Fruit fly (Drosophila melanogaster) whole organism, embryonic: ENCODE measurements around the gene CG9733.

Experiments used
- Adf1 ChIP-seq: fragments of 200-800 bp; sonication (Bioruptor generic); IDR thresholded peaks from 2 replicates; pipeline ENCODE4 v1.3.6; 2022; ENCODE audit warnings: missing biosample characterization, missing genetic modification characterization
- Aef1 ChIP-seq: fragments of 200-800 bp; sonication (Bioruptor generic); IDR thresholded peaks from 3 replicates; pipeline ENCODE4 v1.3.6; 2022; ENCODE audit warnings: missing biosample characterization, missing genetic modification characterization
- C15 ChIP-seq: fragments of 200-800 bp; sonication (Bioruptor generic); IDR thresholded peaks from 3 replicates; pipeline ENCODE4 v1.3.6; 2022; ENCODE audit warnings: missing biosample characterization, missing genetic modification characterization
- CG1024 ChIP-seq: fragments of 200-800 bp; sonication (Bioruptor generic); IDR thresholded peaks from 2 replicates; pipeline ENCODE4 v1.3.6; 2022; ENCODE audit warnings: missing biosample characterization, missing genetic modification characterization
- CG10321 ChIP-seq: fragments of 200-800 bp; sonication (Bioruptor generic); IDR thresholded peaks from 2 replicates; pipeline ENCODE4 v1.3.6; 2022; ENCODE audit warnings: missing biosample characterization, missing genetic modification characterization
- CG11695 ChIP-seq: fragments of 200-800 bp; sonication (Bioruptor generic); IDR thresholded peaks from 3 replicates; pipeline ENCODE4 v1.3.6; 2022; ENCODE audit warnings: missing biosample characterization, missing genetic modification characterization
- CG12744 ChIP-seq: fragments of 200-800 bp; sonication (Bioruptor generic); optimal IDR thresholded peaks from 2 replicates; lab custom pipeline; 2016; ENCODE audit warnings: missing biosample characterization, missing genetic modification characterization
- CG15073 ChIP-seq: fragments of 200-800 bp; sonication (Bioruptor generic); optimal IDR thresholded peaks from 2 replicates; lab custom pipeline; 2016; ENCODE audit warnings: missing biosample characterization, missing genetic modification characterization
- CG15269 ChIP-seq: fragments of 200-800 bp; sonication (Bioruptor generic); optimal IDR thresholded peaks from 2 replicates; lab custom pipeline; 2018; ENCODE audit warnings: missing biosample characterization, mild to moderate bottlenecking, missing genetic modification characterization, moderate library complexity
- CG16863 ChIP-seq: fragments of 200-800 bp; sonication (Bioruptor generic); optimal IDR thresholded peaks from 3 replicates; lab custom pipeline; 2016; ENCODE audit warnings: missing biosample characterization, missing genetic modification characterization
- CG17359 ChIP-seq: fragments of 200-800 bp; sonication (Bioruptor generic); optimal IDR thresholded peaks from 3 replicates; lab custom pipeline; 2018; ENCODE audit warnings: missing biosample characterization, mild to moderate bottlenecking, missing genetic modification characterization, moderate library complexity
- CG1792 ChIP-seq: fragments of 200-800 bp; sonication (Bioruptor generic); optimal IDR thresholded peaks from 2 replicates; lab custom pipeline; 2016; ENCODE audit warnings: missing biosample characterization, missing genetic modification characterization
- CG18011 ChIP-seq: fragments of 200-800 bp; sonication (Bioruptor generic); optimal IDR thresholded peaks from 2 replicates; lab custom pipeline; 2017; ENCODE audit warnings: missing biosample characterization, missing genetic modification characterization, mild to moderate bottlenecking, moderate library complexity, missing genotype
- CG30403 ChIP-seq: fragments of 200-800 bp; sonication (Bioruptor generic); optimal IDR thresholded peaks from 3 replicates; lab custom pipeline; 2016; ENCODE audit warnings: missing biosample characterization, missing genetic modification characterization
- CG33557 ChIP-seq: fragments of 200-800 bp; sonication (Bioruptor generic); optimal IDR thresholded peaks from 2 replicates; lab custom pipeline; 2019; ENCODE audit warnings: missing biosample characterization, mild to moderate bottlenecking, missing genetic modification characterization, moderate library complexity
- CG43689 ChIP-seq: fragments of 200-800 bp; sonication (Bioruptor generic); IDR thresholded peaks from 2 replicates; pipeline ENCODE4 v1.3.6; 2022; ENCODE audit warnings: missing biosample characterization, missing genetic modification characterization
- CG6654 ChIP-seq: fragments of 200-800 bp; sonication (Bioruptor generic); optimal IDR thresholded peaks from 2 replicates; lab custom pipeline; 2017; ENCODE audit warnings: missing biosample characterization, mild to moderate bottlenecking, missing genetic modification characterization
- CG7745 ChIP-seq: fragments of 200-800 bp; sonication (Bioruptor generic); optimal IDR thresholded peaks from 2 replicates; lab custom pipeline; 2018; ENCODE audit warnings: missing biosample characterization, mild to moderate bottlenecking, missing genetic modification characterization, moderate library complexity
- CG7839 ChIP-seq: fragments of 200-800 bp; sonication (Bioruptor generic); optimal IDR thresholded peaks from 3 replicates; lab custom pipeline; 2018; ENCODE audit warnings: missing biosample characterization, mild to moderate bottlenecking, missing genetic modification characterization, moderate library complexity
- CG8944 ChIP-seq: fragments of 200-800 bp; sonication (Bioruptor generic); optimal IDR thresholded peaks from 3 replicates; lab custom pipeline; 2016; ENCODE audit warnings: missing biosample characterization, missing genetic modification characterization
- CHES-1-like ChIP-seq: fragments of 200-800 bp; sonication (Bioruptor generic); optimal IDR thresholded peaks from 2 replicates; lab custom pipeline; 2016; ENCODE audit warnings: missing biosample characterization, missing genetic modification characterization
- Camta ChIP-seq: fragments of 200-800 bp; sonication (Bioruptor generic); optimal IDR thresholded peaks from 2 replicates; lab custom pipeline; 2016; ENCODE audit warnings: missing biosample characterization, missing genetic modification characterization
- D19A ChIP-seq: fragments of 200-800 bp; optimal IDR thresholded peaks from 3 replicates; lab custom pipeline; 2019; ENCODE audit warnings: missing biosample characterization, mild to moderate bottlenecking, missing genetic modification characterization, moderate library complexity
- Dip2 ChIP-seq: fragments of 200-800 bp; sonication (Bioruptor generic); IDR thresholded peaks from 2 replicates; pipeline ENCODE4 v1.3.6; 2022; ENCODE audit warnings: missing biosample characterization, missing genetic modification characterization
- Dll ChIP-seq: fragments of 200-800 bp; sonication (Bioruptor generic); IDR thresholded peaks from 4 replicates; pipeline ENCODE4 v1.3.6; 2022; ENCODE audit warnings: missing biosample characterization, missing genetic modification characterization; ENCODE audit not compliant: partially characterized antibody
- E2f1 ChIP-seq: fragments of 200-800 bp; sonication (Bioruptor generic); IDR thresholded peaks from 2 replicates; pipeline ENCODE4 v1.3.6; 2022; ENCODE audit warnings: missing biosample characterization, missing genetic modification characterization
- HmgZ ChIP-seq: fragments of 200-800 bp; sonication (Bioruptor generic); optimal IDR thresholded peaks from 2 replicates; lab custom pipeline; 2018; ENCODE audit warnings: missing biosample characterization, mild to moderate bottlenecking, missing genetic modification characterization
- Hsf ChIP-seq: fragments of 200-800 bp; sonication (Bioruptor generic); optimal IDR thresholded peaks from 3 replicates; lab custom pipeline; 2016; ENCODE audit warnings: missing biosample characterization, missing genetic modification characterization
- Mrtf ChIP-seq: fragments of 200-800 bp; sonication (Bioruptor generic); IDR thresholded peaks from 3 replicates; pipeline ENCODE4 v1.3.6; 2022; ENCODE audit warnings: missing biosample characterization, missing genetic modification characterization
- Oli ChIP-seq: fragments of 200-800 bp; sonication (Bioruptor generic); optimal IDR thresholded peaks from 2 replicates; lab custom pipeline; 2018; ENCODE audit warnings: missing biosample characterization, mild to moderate bottlenecking, missing genetic modification characterization, moderate library complexity
- PHDP ChIP-seq: fragments of 200-800 bp; sonication (Bioruptor generic); optimal IDR thresholded peaks from 3 replicates; lab custom pipeline; 2018; ENCODE audit warnings: missing biosample characterization, mild to moderate bottlenecking, missing genetic modification characterization, moderate library complexity
- Vsx1 ChIP-seq: fragments of 200-800 bp; sonication (Bioruptor generic); optimal IDR thresholded peaks from 2 replicates; lab custom pipeline; 2017; ENCODE audit warnings: missing biosample characterization, mild to moderate bottlenecking, missing genetic modification characterization, missing genetic modification reagents
- bab2 ChIP-seq: fragments of 200-800 bp; sonication (Bioruptor generic); optimal IDR thresholded peaks from 2 replicates; lab custom pipeline; 2016; ENCODE audit warnings: missing biosample characterization, missing genetic modification characterization
- br ChIP-seq: fragments of >200 bp; optimal IDR thresholded peaks from 2 replicates; lab custom pipeline; 2017
- btn ChIP-seq: fragments of 200-800 bp; sonication (Bioruptor generic); optimal IDR thresholded peaks from 2 replicates; lab custom pipeline; 2016; ENCODE audit warnings: missing biosample characterization, missing genetic modification characterization
- dmrt99B ChIP-seq: fragments of 200-800 bp; sonication (Bioruptor generic); optimal IDR thresholded peaks from 2 replicates; lab custom pipeline; 2018; ENCODE audit warnings: missing biosample characterization, mild to moderate bottlenecking, missing genetic modification characterization, moderate library complexity
- dysf ChIP-seq: fragments of 200-800 bp; sonication (Bioruptor generic); IDR thresholded peaks from 3 replicates; pipeline ENCODE4 v1.3.6; 2022; ENCODE audit warnings: missing biosample characterization, missing genetic modification characterization
- eve ChIP-seq, 2 experiments: fragments of >200 bp; optimal IDR thresholded peaks; 2 replicates each; lab custom pipeline; 2017; ENCODE audit warnings: missing biosample characterization in 2 of 2, missing genetic modification characterization in 2 of 2
- gce ChIP-seq: fragments of 200-800 bp; sonication (Bioruptor generic); IDR thresholded peaks from 3 replicates; pipeline ENCODE4 v1.3.6; 2022; ENCODE audit warnings: missing biosample characterization, missing genetic modification characterization
- her ChIP-seq: fragments of 200-800 bp; sonication (Bioruptor generic); optimal IDR thresholded peaks from 2 replicates; lab custom pipeline; 2016; ENCODE audit warnings: missing biosample characterization, missing genetic modification characterization
- hth ChIP-seq: fragments of >200 bp; optimal IDR thresholded peaks from 2 replicates; lab custom pipeline; 2017; ENCODE audit warnings: inconsistent platforms
- ind ChIP-seq: fragments of 200-800 bp; sonication (Bioruptor generic); optimal IDR thresholded peaks from 3 replicates; lab custom pipeline; 2016; ENCODE audit warnings: missing biosample characterization, missing genetic modification characterization
- klu ChIP-seq: fragments of 200-800 bp; sonication (Bioruptor generic); IDR thresholded peaks from 2 replicates; pipeline ENCODE4 v1.3.6; 2022; ENCODE audit warnings: missing biosample characterization, missing genetic modification characterization
- nmo ChIP-seq: fragments of 200-800 bp; sonication (Bioruptor generic); optimal IDR thresholded peaks from 2 replicates; lab custom pipeline; 2018; ENCODE audit warnings: missing biosample characterization, mild to moderate bottlenecking, missing genetic modification characterization, moderate library complexity
- pho ChIP-seq: fragments of 200-800 bp; sonication (Bioruptor generic); optimal IDR thresholded peaks from 2 replicates; lab custom pipeline; 2016; ENCODE audit warnings: missing biosample characterization, missing genetic modification characterization
- pzg ChIP-seq: fragments of 200-800 bp; sonication (Bioruptor generic); optimal IDR thresholded peaks from 3 replicates; lab custom pipeline; 2018; ENCODE audit warnings: missing biosample characterization, mild to moderate bottlenecking, missing genetic modification characterization, moderate library complexity
- ranshi ChIP-seq: fragments of 200-800 bp; sonication (Bioruptor generic); IDR thresholded peaks from 2 replicates; pipeline ENCODE4 v1.3.6; 2022; ENCODE audit warnings: missing biosample characterization, missing genetic modification characterization
- salm ChIP-seq: fragments of 200-800 bp; sonication (Bioruptor generic); optimal IDR thresholded peaks from 2 replicates; lab custom pipeline; 2018; ENCODE audit warnings: missing biosample characterization, mild to moderate bottlenecking, missing genetic modification characterization
- slbo ChIP-seq: fragments of 200-800 bp; sonication (Bioruptor generic); IDR thresholded peaks from 2 replicates; pipeline ENCODE4 v1.3.6; 2022; ENCODE audit warnings: missing biosample characterization, missing genetic modification characterization
- slou ChIP-seq: fragments of 200-800 bp; sonication (Bioruptor generic); optimal IDR thresholded peaks from 3 replicates; lab custom pipeline; 2016; ENCODE audit warnings: missing biosample characterization, missing genetic modification characterization
- so ChIP-seq: fragments of 200-800 bp; sonication (Bioruptor generic); IDR thresholded peaks from 3 replicates; pipeline ENCODE4 v1.3.6; 2022; ENCODE audit warnings: missing biosample characterization, missing genetic modification characterization
- sqz ChIP-seq: fragments of 200-800 bp; sonication (Bioruptor generic); optimal IDR thresholded peaks from 3 replicates; lab custom pipeline; 2018; ENCODE audit warnings: missing biosample characterization, mild to moderate bottlenecking, missing genetic modification characterization
- zen2 ChIP-seq: fragments of 200-800 bp; sonication (Bioruptor generic); IDR thresholded peaks from 3 replicates; pipeline ENCODE4 v1.3.6; 2022; ENCODE audit warnings: missing biosample characterization, missing genetic modification characterization; ENCODE audit not compliant: partially characterized antibody

CG9733 gene

dm6 chr3R:30265420-30265819 lies 18.9 kb upstream of the CG9733 start (continued):
- TF ChIP-seq D19A: no peak
- no peak for TF ChIP-seq CG1792 (GFP tag; lab: Kevin White, UChicago)
- TF ChIP-seq bab2 (GFP tag; lab: Kevin White, UChicago): no peak
- no peak for TF ChIP-seq her (GFP tag; lab: Kevin White, UChicago)
- TF ChIP-seq CG16863 (GFP tag; lab: Kevin White, UChicago): peak; percentile 1
- peak; percentile 76 for TF ChIP-seq CG1024
- TF ChIP-seq btn (GFP tag; lab: Kevin White, UChicago): no peak
- TF ChIP-seq Aef1: 0 out of 3 replicates have a peak, but pooled peaks have one; percentile 30
- no peak for TF ChIP-seq Vsx1 (GFP tag; lab: Kevin White, UChicago)
- TF ChIP-seq slbo (GFP tag; lab: Robert Waterston, UW): peak; percentile 49; the same call in 1 of the 2 replicates
- TF ChIP-seq CG6654: no peak
- no peak for TF ChIP-seq CG43689 (GFP tag; lab: Robert Waterston, UW)
- TF ChIP-seq klu (GFP tag; lab: Robert Waterston, UW): no peak
- no peak for TF ChIP-seq Dip2 (GFP tag; lab: Robert Waterston, UW)
- TF ChIP-seq PHDP: peak; percentile 58
- peak; percentile 71 for TF ChIP-seq dmrt99B (tag; lab: Kevin White, UChicago)
- peak; percentile 69 for TF ChIP-seq Oli
- no peak for TF ChIP-seq br (lab: Kevin White, UChicago)
- no peak for TF ChIP-seq sqz (GFP tag; lab: Kevin White, UChicago)
- no peak for TF ChIP-seq CG18011 (GFP tag; lab: Kevin White, UChicago)
- peak; percentile 33 for TF ChIP-seq ind (GFP tag; lab: Kevin White, UChicago)
- no peak for TF ChIP-seq pho (GFP tag; lab: Kevin White, UChicago)
- no peak for TF ChIP-seq Mrtf (GFP tag; lab: Robert Waterston, UW)
- peak; percentile 9 for TF ChIP-seq Camta (GFP tag; lab: Kevin White, UChicago)
- TF ChIP-seq Hsf (GFP tag; lab: Kevin White, UChicago): peak; percentile 45
- TF ChIP-seq slou: no peak
- no peak for TF ChIP-seq C15 (GFP tag; lab: Robert Waterston, UW)
- TF ChIP-seq CG8944 (GFP tag; lab: Kevin White, UChicago): no peak
- peak; percentile 36 for TF ChIP-seq nmo
- TF ChIP-seq salm (tag; lab: Kevin White, UChicago): no peak
- peak in 1 of 2 experiments; percentile 26 for TF ChIP-seq eve (GFP tag; optimal IDR thresholded peaks at IDR 0.05; lab: Kevin White, UChicago)
- peak; percentile 41 for TF ChIP-seq CG33557
- no peak for TF ChIP-seq CG12744 (GFP tag; lab: Kevin White, UChicago)
- TF ChIP-seq CHES-1-like: no peak
- no peak for TF ChIP-seq CG7745 (tag; lab: Kevin White, UChicago)
- TF ChIP-seq HmgZ (tag; lab: Kevin White, UChicago): no peak
- no peak for TF ChIP-seq CG10321
- no peak for TF ChIP-seq CG11695
- no peak for TF ChIP-seq hth
- TF ChIP-seq E2f1: peak; percentile 53; the same call in 1 of the 2 replicates
- TF ChIP-seq gce (GFP tag; lab: Robert Waterston, UW): peak; percentile 44; the same call in 1 of the 3 replicates
- TF ChIP-seq CG17359 (tag; lab: Kevin White, UChicago): peak; percentile 60
- no peak for TF ChIP-seq pzg
- TF ChIP-seq so (GFP tag; lab: Robert Waterston, UW): 0 out of 3 replicates have a peak, but pooled peaks have one; percentile 13
- no peak for TF ChIP-seq Adf1 (GFP tag; lab: Robert Waterston, UW)
- peak; percentile 63 for TF ChIP-seq CG7839 (tag; lab: Kevin White, UChicago)
- TF ChIP-seq Dll (GFP tag; lab: Robert Waterston, UW): no peak
- TF ChIP-seq zen2 (GFP tag; lab: Robert Waterston, UW): no peak
- TF ChIP-seq CG30403: peak; percentile 52
- no peak for TF ChIP-seq CG15073
- peak; percentile 66 for TF ChIP-seq dysf (GFP tag; lab: Robert Waterston, UW)
- TF ChIP-seq CG15269 (tag; lab: Kevin White, UChicago): peak; percentile 52
- peak; percentile 80; the same call in 1 of the 2 replicates for TF ChIP-seq ranshi (GFP tag; lab: Robert Waterston, UW)
